Fruit fly (Drosophila melanogaster): ENCODE measurements around the gene Mat89Ba.

Gene Mat89Ba

dm6 chr3R:16221359-16222299 lies 50.6 kb downstream of the Mat89Ba start (continued):
- TF ChIP-seq zfh1 (GFP tag; IDR thresholded peaks at IDR 0.05) = peak; percentile 69
- peak; percentile 73; the same call in 2 of the 3 replicates for TF ChIP-seq CG7357 (GFP tag; IDR thresholded peaks at IDR 0.05)
- TF ChIP-seq Nf-YC (tag; optimal IDR thresholded peaks at IDR 0.05) = peak; percentile 91
- TF ChIP-seq vnd (GFP tag; IDR thresholded peaks at IDR 0.05; ENCODE audit: partially characterized antibody) = no peak
- peak; percentile 75 for TF ChIP-seq CG17359 (tag; optimal IDR thresholded peaks at IDR 0.05)
- TF ChIP-seq CG31441 (GFP tag; IDR thresholded peaks at IDR 0.05) = peak; percentile 91; the same call in 1 of the 2 replicates
- TF ChIP-seq peb (GFP tag; IDR thresholded peaks at IDR 0.05) = no peak; the same call in 1 of the 2 replicates
- peak; percentile 66 for TF ChIP-seq CG17328 (GFP tag; IDR thresholded peaks at IDR 0.05)
- no peak for TF ChIP-seq Dad (GFP tag; optimal IDR thresholded peaks at IDR 0.05)
- TF ChIP-seq CG3407 (GFP tag; optimal IDR thresholded peaks at IDR 0.05) = peak; percentile 85
- TF ChIP-seq repo (GFP tag; optimal IDR thresholded peaks at IDR 0.05) = no peak
- TF ChIP-seq tna (GFP tag; IDR thresholded peaks at IDR 0.05; ENCODE audit: partially characterized antibody) = no peak
- TF ChIP-seq CG9727 (GFP tag; optimal IDR thresholded peaks at IDR 0.05) = peak; percentile 98
- TF ChIP-seq Oli (tag; optimal IDR thresholded peaks at IDR 0.05) = peak; percentile 98
- TF ChIP-seq CG7928 (GFP tag; optimal IDR thresholded peaks at IDR 0.05) = peak; percentile 55
- TF ChIP-seq Atf6 (GFP tag; IDR thresholded peaks at IDR 0.05) = no peak
- peak; percentile 57 for TF ChIP-seq CG8359 (GFP tag; optimal IDR thresholded peaks at IDR 0.05; ENCODE audit: borderline replicate concordance)
- TF ChIP-seq gro (GFP tag; optimal IDR thresholded peaks at IDR 0.05) = no peak
- peak; percentile 97 for TF ChIP-seq CG9437 (GFP tag; optimal IDR thresholded peaks at IDR 0.05)
- no peak for TF ChIP-seq nerfin-2 (GFP tag; IDR thresholded peaks at IDR 0.05; ENCODE audit: partially characterized antibody)
- peak; percentile 60 for TF ChIP-seq Adf1 (GFP tag; IDR thresholded peaks at IDR 0.05)
- no peak for TF ChIP-seq CG11398 (GFP tag; optimal IDR thresholded peaks at IDR 0.05)
- TF ChIP-seq chinmo (GFP tag; IDR thresholded peaks at IDR 0.05; ENCODE audit: partially characterized antibody) = peak; percentile 97
- no peak for TF ChIP-seq pfk (GFP tag; optimal IDR thresholded peaks at IDR 0.05)
- TF ChIP-seq CG9609 (GFP tag; optimal IDR thresholded peaks at IDR 0.05) = peak; percentile 43
- no peak for TF ChIP-seq MBD-R2 (GFP tag; IDR thresholded peaks at IDR 0.05)
- peak; percentile 90 for TF ChIP-seq sug (tag; optimal IDR thresholded peaks at IDR 0.05)
- TF ChIP-seq Doc3 (GFP tag; IDR thresholded peaks at IDR 0.05; ENCODE audit: partially characterized antibody) = no peak
- peak; percentile 17 for TF ChIP-seq pum (GFP tag; optimal IDR thresholded peaks at IDR 0.05)
- TF ChIP-seq Doc2 (GFP tag; IDR thresholded peaks at IDR 0.05) = no peak
- peak; percentile 87 for TF ChIP-seq D19A (tag; optimal IDR thresholded peaks at IDR 0.05)
- no peak for TF ChIP-seq lov (optimal IDR thresholded peaks at IDR 0.05)
- peak; percentile 78; the same call in 2 of the 3 replicates for TF ChIP-seq lov (GFP tag; IDR thresholded peaks at IDR 0.05)
- TF ChIP-seq CG14441 (GFP tag; IDR thresholded peaks at IDR 0.05) = peak; percentile 80
- no peak for TF ChIP-seq HLHmδ (GFP tag; optimal IDR thresholded peaks at IDR 0.05)
- TF ChIP-seq CG4404 (GFP tag; IDR thresholded peaks at IDR 0.05) = peak; percentile 69
- TF ChIP-seq CG17361 (GFP tag; IDR thresholded peaks at IDR 0.05) = peak; percentile 99
- peak; percentile 81 for TF ChIP-seq CG15696 (tag; optimal IDR thresholded peaks at IDR 0.05)
- TF ChIP-seq psq (GFP tag; optimal IDR thresholded peaks at IDR 0.05) = peak; percentile 71
- peak; percentile 98 for TF ChIP-seq Sox100B (GFP tag; optimal IDR thresholded peaks at IDR 0.05)
- TF ChIP-seq Nf-YA (GFP tag; IDR thresholded peaks at IDR 0.05) = 0 out of 2 replicates have a peak, but pooled peaks have one; percentile 11
- TF ChIP-seq stwl (tag; optimal IDR thresholded peaks at IDR 0.05) = no peak
- no peak for TF ChIP-seq Dbx (GFP tag; IDR thresholded peaks at IDR 0.05)
- TF ChIP-seq CG7556 (GFP tag; optimal IDR thresholded peaks at IDR 0.05) = peak; percentile 99
- peak; percentile 88 for TF ChIP-seq gcm (GFP tag; optimal IDR thresholded peaks at IDR 0.05)
- TF ChIP-seq ab (GFP tag; optimal IDR thresholded peaks at IDR 0.05) = peak; percentile 77
- no peak for TF ChIP-seq prd (optimal IDR thresholded peaks at IDR 0.05)
- TF ChIP-seq prd (GFP tag; IDR thresholded peaks at IDR 0.05) = peak; percentile 79
- TF ChIP-seq bbx (GFP tag; IDR thresholded peaks at IDR 0.05; ENCODE audit: partially characterized antibody) = peak; percentile 51
